Worm (Caenorhabditis elegans) whole organism, young adult: ENCODE measurements around the gene fbxb-74.

ENCODE experiments used
- B0336.3 ChIP-seq: fragments of 200-800 bp; sonication (Bioruptor generic); IDR thresholded peaks from 2 replicates; pipeline ENCODE4 v1.3.6; 2022; ENCODE audit warnings: missing genetic modification characterization, missing compliant biosample characterization
- D2030.7 ChIP-seq: fragments of 200-800 bp; sonication (Bioruptor generic); IDR thresholded peaks from 2 replicates; pipeline ENCODE4 v1.3.6; 2022; ENCODE audit warnings: missing genetic modification reagents, missing genetic modification characterization, missing compliant biosample characterization
- F37B4.10 ChIP-seq: fragments of 200-800 bp; sonication (Bioruptor generic); IDR thresholded peaks from 2 replicates; pipeline ENCODE4 v1.3.6; 2022; ENCODE audit warnings: missing genetic modification characterization, missing compliant biosample characterization
- F52B5.7 ChIP-seq: sonication (generic microtip); optimal IDR thresholded peaks from 2 replicates; lab custom pipeline; 2016; ENCODE audit warnings: mild to moderate bottlenecking, missing genetic modification characterization, missing compliant biosample characterization
- K11D2.4 ChIP-seq: fragments of 200-800 bp; sonication (Bioruptor generic); IDR thresholded peaks from 2 replicates; pipeline ENCODE4 v1.3.6; 2022; ENCODE audit warnings: missing genetic modification reagents, missing genetic modification characterization, missing compliant biosample characterization
- K12H6.12 ChIP-seq: fragments of 200-800 bp; sonication (Bioruptor generic); optimal IDR thresholded peaks from 2 replicates; lab custom pipeline; 2018; ENCODE audit warnings: mild to moderate bottlenecking, missing genetic modification characterization, missing compliant biosample characterization
- attf-3 ChIP-seq: fragments of 200-800 bp; sonication (Bioruptor generic); conservative IDR thresholded peaks from 2 replicates; pipeline ENCODE4 v1.3.6; 2022; ENCODE audit warnings: missing genetic modification reagents, missing genetic modification characterization, missing compliant biosample characterization
- ceh-27 ChIP-seq: fragments of 200-800 bp; sonication (Bioruptor generic); optimal IDR thresholded peaks from 2 replicates; lab custom pipeline; 2018; ENCODE audit warnings: mild to moderate bottlenecking, missing genetic modification characterization, moderate library complexity, missing compliant biosample characterization
- ceh-58 ChIP-seq: fragments of 200-800 bp; sonication (Bioruptor generic); IDR thresholded peaks from 2 replicates; pipeline ENCODE4 v1.3.6; 2022; ENCODE audit warnings: missing genetic modification characterization, missing compliant biosample characterization
- ceh-79 ChIP-seq: sonication (generic microtip); optimal IDR thresholded peaks from 2 replicates; lab custom pipeline; 2017; ENCODE audit warnings: mild to moderate bottlenecking, missing genetic modification characterization, missing compliant biosample characterization
- chd-7 ChIP-seq: sonication (generic microtip); optimal IDR thresholded peaks from 2 replicates; lab custom pipeline; 2016; ENCODE audit warnings: mild to moderate bottlenecking, missing genetic modification characterization, moderate library complexity, missing compliant biosample characterization
- dox-1 ChIP-seq: fragments of 200-800 bp; sonication (Bioruptor generic); IDR thresholded peaks from 2 replicates; pipeline ENCODE4 v1.3.6; 2022; ENCODE audit warnings: missing genetic modification reagents, missing genetic modification characterization, missing compliant biosample characterization
- dpl-1 ChIP-seq: fragments of 150-350 bp; optimal IDR thresholded peaks from 2 replicates; lab custom pipeline; 2014; ENCODE audit warnings: missing biosample characterization, missing genetic modification reagents, missing genetic modification characterization
- efl-1 ChIP-seq: fragments of 150-350 bp; optimal IDR thresholded peaks from 2 replicates; lab custom pipeline; 2014; ENCODE audit warnings: missing biosample characterization, missing genetic modification reagents, missing genetic modification characterization
- egrh-3 ChIP-seq: fragments of 200-800 bp; sonication (Bioruptor generic); IDR thresholded peaks from 2 replicates; pipeline ENCODE4 v1.3.6; 2022; ENCODE audit warnings: missing genetic modification reagents, missing genetic modification characterization, missing compliant biosample characterization
- ekl-4 ChIP-seq: fragments of 200-800 bp; sonication (Bioruptor generic); IDR thresholded peaks from 2 replicates; pipeline ENCODE4 v1.3.6; 2022; ENCODE audit warnings: missing genetic modification reagents, missing genetic modification characterization, missing compliant biosample characterization
- hlh-26 ChIP-seq: fragments of 200-800 bp; sonication (Bioruptor generic); conservative IDR thresholded peaks from 2 replicates; pipeline ENCODE4 v1.3.6; 2022; ENCODE audit warnings: missing genetic modification reagents, missing genetic modification characterization, missing compliant biosample characterization
- hmg-1.2 ChIP-seq: fragments of 200-800 bp; sonication (Bioruptor generic); IDR thresholded peaks from 2 replicates; pipeline ENCODE4 v1.3.6; 2022; ENCODE audit warnings: missing genetic modification reagents, missing genetic modification characterization, missing compliant biosample characterization
- lin-26 ChIP-seq: fragments of 200-800 bp; sonication (Bioruptor generic); IDR thresholded peaks from 2 replicates; pipeline ENCODE4 v1.3.6; 2022; ENCODE audit warnings: missing genetic modification reagents, missing genetic modification characterization, missing compliant biosample characterization
- lin-35 ChIP-seq, 3 experiments: fragments of 150-350 bp in 2 of 3; sonication (generic microtip) in 1 of 3; optimal IDR thresholded peaks; 2 replicates each; lab custom pipeline; 2014 to 2018; ENCODE audit warnings: missing biosample characterization in 3 of 3, missing genetic modification characterization in 3 of 3, missing genetic modification reagents in 3 of 3
- lin-40 ChIP-seq: sonication (generic microtip); optimal IDR thresholded peaks from 2 replicates; lab custom pipeline; 2016; ENCODE audit warnings: missing genetic modification characterization, mild to moderate bottlenecking, missing compliant biosample characterization, missing genotype, missing genetic modification reagents
- mcd-1 ChIP-seq: fragments of 200-800 bp; sonication (Bioruptor generic); IDR thresholded peaks from 2 replicates; pipeline ENCODE4 v1.3.6; 2022; ENCODE audit warnings: missing genetic modification reagents, missing genetic modification characterization, missing compliant biosample characterization
- nfya-2 ChIP-seq: fragments of 200-800 bp; sonication (Bioruptor generic); IDR thresholded peaks from 2 replicates; pipeline ENCODE4 v1.3.6; 2022; ENCODE audit warnings: missing genetic modification reagents, missing genetic modification characterization, missing compliant biosample characterization
- nhr-120 ChIP-seq: fragments of 200-800 bp; sonication (Bioruptor generic); IDR thresholded peaks from 2 replicates; pipeline ENCODE4 v1.3.6; 2022; ENCODE audit warnings: missing genetic modification characterization, missing compliant biosample characterization
- nhr-80 ChIP-seq: sonication (generic microtip); optimal IDR thresholded peaks from 2 replicates; lab custom pipeline; 2016; ENCODE audit warnings: missing genetic modification characterization, missing compliant biosample characterization
- rec-8 ChIP-seq, 2 experiments: sonication (generic microtip); optimal IDR thresholded peaks; 2 replicates each; lab custom pipeline; 2016; ENCODE audit warnings: mild to moderate bottlenecking in 2 of 2, missing genetic modification characterization in 2 of 2, missing genetic modification reagents in 2 of 2, missing genotype in 2 of 2, missing biosample characterization in 1 of 2, missing compliant biosample characterization in 1 of 2, moderate library complexity in 1 of 2
- sdz-38 ChIP-seq: sonication (generic microtip); optimal IDR thresholded peaks from 2 replicates; lab custom pipeline; 2016; ENCODE audit warnings: missing genotype, missing genetic modification characterization, missing compliant biosample characterization
- tbx-9 ChIP-seq: sonication (generic microtip); optimal IDR thresholded peaks from 2 replicates; lab custom pipeline; 2016; ENCODE audit warnings: borderline replicate concordance, missing genetic modification characterization, inconsistent platforms, missing compliant biosample characterization
- zfh-2 ChIP-seq: fragments of 200-800 bp; sonication (Bioruptor generic); conservative IDR thresholded peaks from 2 replicates; pipeline ENCODE4 v1.3.6; 2022; ENCODE audit warnings: missing genetic modification reagents, missing genetic modification characterization, missing compliant biosample characterization

fbxb-74 gene

DNA sequence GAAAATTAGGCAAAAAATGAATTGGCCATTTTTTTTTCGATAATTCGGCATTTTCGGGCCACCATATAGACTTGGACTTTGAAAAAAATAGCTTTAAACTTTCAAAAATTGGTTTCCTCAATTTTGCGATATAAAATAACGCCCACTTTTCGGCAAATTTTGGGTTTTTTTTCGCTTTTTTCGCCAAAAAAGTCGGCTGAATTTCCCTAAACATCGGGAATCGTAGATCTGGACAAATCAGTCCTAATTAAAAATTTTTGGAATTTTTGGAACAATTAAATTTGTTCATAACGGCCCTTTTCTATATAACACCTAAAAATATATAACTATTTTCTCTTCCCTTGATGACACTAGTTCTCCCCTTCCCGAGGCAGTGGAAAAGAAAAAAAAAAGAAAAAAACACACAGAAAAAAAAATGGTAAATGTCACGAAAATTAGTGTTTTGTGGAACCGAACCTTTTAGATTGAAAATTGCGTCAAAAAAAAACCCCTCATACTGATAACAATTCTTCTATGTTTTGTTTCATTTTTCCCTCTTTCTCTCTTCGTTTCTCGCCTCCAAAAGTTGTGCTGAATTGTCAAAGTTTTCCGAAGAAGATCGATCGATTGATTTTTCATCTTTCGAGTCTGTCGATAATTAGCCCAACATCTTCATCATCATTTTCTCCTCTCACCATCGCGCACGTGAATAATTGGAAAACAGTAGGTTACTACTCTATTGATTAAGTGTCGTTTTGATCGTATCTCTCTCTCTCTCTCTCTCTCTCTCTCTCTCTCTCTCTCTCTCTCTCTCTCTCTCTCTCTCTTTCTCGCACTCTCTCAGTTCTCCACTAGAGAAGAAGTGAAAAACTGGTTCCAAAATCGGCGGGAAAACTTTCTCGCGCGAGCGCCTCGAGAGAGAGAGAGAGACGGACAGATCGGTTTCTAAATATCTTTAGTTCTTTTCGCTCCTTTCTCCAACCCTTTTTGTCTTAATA, 38.5 kb downstream of the fbxb-74 start, which contains the start of gene Y24D9A.6 (continued):
- TF ChIP-seq sdz-38 (tag; lab: Kevin White, UChicago) (no peak), nhr-80 (tag; lab: Kevin White, UChicago) (peak; percentile 1), lin-40 (tag; lab: Kevin White, UChicago) (peak; percentile 73), mcd-1 (peak; percentile 60), ceh-27 (GFP tag; lab: Kevin White, UChicago) (peak; percentile 68), ceh-79 (tag; lab: Kevin White, UChicago) (no peak), hmg-1.2 (GFP tag; lab: Robert Waterston, UW) (peak; percentile 63), nhr-120 (no peak), lin-26 (0 out of 2 replicates have a peak, but pooled peaks have one; percentile 33), B0336.3 (GFP tag; lab: Robert Waterston, UW) (peak; percentile 45; the same call in 1 of the 2 replicates), egrh-3 (GFP tag; lab: Robert Waterston, UW) (peak; percentile 33; the same call in 1 of the 2 replicates), D2030.7 (no peak)

DNA sequence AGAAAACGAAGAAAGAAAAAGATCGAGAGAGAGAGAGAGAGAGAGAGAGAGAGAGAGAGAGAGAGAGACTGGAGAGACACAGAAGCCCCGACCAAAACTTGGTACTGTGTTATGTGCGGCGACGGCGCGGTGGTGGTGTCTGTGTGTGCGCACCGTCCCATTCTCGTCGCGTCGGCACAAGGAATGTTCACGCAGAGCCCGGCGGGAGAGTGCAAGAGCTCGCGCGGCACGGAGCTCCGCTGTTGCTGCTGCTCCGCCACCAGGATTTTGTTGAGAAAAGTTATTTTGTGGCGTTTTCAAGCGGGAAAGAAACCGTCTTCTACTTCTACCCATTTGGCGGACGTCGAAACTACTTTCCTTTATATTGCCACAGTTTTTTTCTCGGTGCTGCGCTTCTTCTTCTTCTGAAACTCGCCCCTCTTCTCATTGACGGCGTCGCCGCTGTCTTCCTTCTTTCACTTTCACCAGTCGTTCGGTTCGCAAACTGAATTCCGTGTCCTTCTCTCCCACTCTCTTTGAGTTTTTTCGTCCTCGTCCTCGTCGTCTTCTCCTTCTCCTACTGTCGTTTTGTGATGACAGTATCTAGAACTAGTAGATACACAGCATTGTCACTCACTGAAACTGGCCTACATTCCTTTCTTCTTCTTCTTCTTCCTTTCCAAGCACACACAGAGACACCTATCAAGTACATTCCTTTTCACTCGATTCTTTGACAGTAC, 39.5 kb downstream of the fbxb-74 start:
- TF ChIP-seq mcd-1 (0 out of 2 replicates have a peak, but pooled peaks have one; percentile 24), nfya-2 (no peak), F37B4.10 (GFP tag; lab: Robert Waterston, UW) (0 out of 2 replicates have a peak, but pooled peaks have one; percentile 10), dox-1 (GFP tag; lab: Robert Waterston, UW) (0 out of 2 replicates have a peak, but pooled peaks have one; percentile 30), zfh-2 (GFP tag; lab: Robert Waterston, UW) (peak; percentile 94), lin-40 (tag; lab: Kevin White, UChicago) (peak; percentile 3), attf-3 (no peak), lin-26 (peak; percentile 47; the same call in 1 of the 2 replicates), egrh-3 (GFP tag; lab: Robert Waterston, UW) (peak; percentile 85)

ce11 chrIV:4398890-4399289, 40.2 kb downstream of the fbxb-74 start:
- TF ChIP-seq zfh-2 (GFP tag; lab: Robert Waterston, UW) (no peak), tbx-9 (tag; lab: Kevin White, UChicago) (no peak), F52B5.7 (no peak), K11D2.4 (GFP tag; lab: Robert Waterston, UW) (no peak), D2030.7 (no peak), ceh-58 (no peak), chd-7 (tag; lab: Kevin White, UChicago) (no peak), rec-8 (tag; optimal IDR thresholded peaks at IDR 0.05; lab: Kevin White, UChicago) (no peak), hlh-26 (GFP tag; lab: Robert Waterston, UW) (no peak), nfya-2 (no peak), K12H6.12 (no peak), dpl-1 (GFP tag; lab: Kevin White, UChicago) (no peak), attf-3 (no peak)

DNA sequence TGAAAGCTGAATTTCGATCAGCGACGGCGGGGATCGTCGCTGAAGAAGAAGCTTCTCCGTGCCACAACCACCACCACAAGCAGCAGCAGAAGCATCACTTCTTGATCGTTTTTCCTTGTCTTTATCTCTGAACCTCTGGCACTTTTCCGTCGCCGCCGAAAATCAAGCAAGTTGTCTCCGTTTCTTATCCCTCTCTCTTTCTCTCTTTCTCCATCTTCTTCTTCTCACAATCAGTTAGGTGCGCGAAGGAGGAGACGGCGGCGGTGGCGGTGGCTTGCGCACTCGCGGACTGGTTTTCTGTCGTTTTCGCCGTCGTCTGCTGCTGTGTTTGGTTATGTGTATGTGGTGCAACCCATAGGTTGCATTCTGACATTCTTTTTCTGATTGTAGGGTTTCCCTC, 40.7 kb downstream of the fbxb-74 start:
- peak; percentile 85 for TF ChIP-seq zfh-2 (GFP tag; lab: Robert Waterston, UW)
- TF ChIP-seq lin-35 (GFP tag; optimal IDR thresholded peaks at IDR 0.05; lab: Kevin White, UChicago), result peak in 1 of 3 experiments; percentile 8
- TF ChIP-seq efl-1 (GFP tag; lab: Kevin White, UChicago), result no peak
- 0 out of 2 replicates have a peak, but pooled peaks have one; percentile 45 for TF ChIP-seq ekl-4
- peak; percentile 36; the same call in 1 of the 2 replicates for TF ChIP-seq egrh-3 (GFP tag; lab: Robert Waterston, UW)
